Fruit fly (Drosophila melanogaster) whole organism, pupa: ENCODE measurements around the gene CG42327.
A peak's percentile ranks its signal among the peaks of the same experiment; 100 is the strongest.

Experiments used
- CG10348 ChIP-seq: fragments of 200-800 bp; sonication (Bioruptor generic); IDR thresholded peaks from 2 replicates; pipeline ENCODE4 v1.3.6; 2022; ENCODE audit warnings: missing biosample characterization, missing genetic modification characterization
- CG12605 ChIP-seq: fragments of 200-800 bp; sonication (Bioruptor generic); IDR thresholded peaks from 2 replicates; pipeline ENCODE4 v1.3.6; 2022; ENCODE audit warnings: missing biosample characterization, missing genetic modification characterization
- CG13204 ChIP-seq: fragments of 200-800 bp; sonication (Bioruptor generic); optimal IDR thresholded peaks from 2 replicates; lab custom pipeline; 2018; ENCODE audit warnings: missing biosample characterization, mild to moderate bottlenecking, missing genetic modification characterization, moderate library complexity
- CG14655 ChIP-seq: fragments of 200-800 bp; sonication (Bioruptor generic); optimal IDR thresholded peaks from 3 replicates; lab custom pipeline; 2017; ENCODE audit warnings: mild to moderate bottlenecking, missing biosample characterization, missing genetic modification reagents, missing genetic modification characterization
- CG15710 ChIP-seq: fragments of 200-800 bp; sonication (Bioruptor generic); optimal IDR thresholded peaks from 2 replicates; lab custom pipeline; 2018; ENCODE audit warnings: missing biosample characterization, mild to moderate bottlenecking, missing genetic modification characterization, moderate library complexity
- CG17806 ChIP-seq: fragments of 200-800 bp; sonication (Bioruptor generic); optimal IDR thresholded peaks from 2 replicates; lab custom pipeline; 2018; ENCODE audit warnings: missing biosample characterization, mild to moderate bottlenecking, missing genetic modification characterization, moderate library complexity
- CG32121 ChIP-seq: fragments of 200-800 bp; sonication (Bioruptor generic); IDR thresholded peaks from 2 replicates; pipeline ENCODE4 v1.3.6; 2022; ENCODE audit warnings: missing biosample characterization, missing genetic modification characterization
- CG34367 ChIP-seq: fragments of 200-800 bp; sonication (Bioruptor generic); optimal IDR thresholded peaks from 2 replicates; lab custom pipeline; 2018; ENCODE audit warnings: missing biosample characterization, mild to moderate bottlenecking, missing genetic modification characterization
- CG4496 ChIP-seq: fragments of 200-800 bp; sonication (Bioruptor generic); IDR thresholded peaks from 3 replicates; pipeline ENCODE4 v1.3.6; 2022; ENCODE audit warnings: missing biosample characterization, missing genetic modification characterization
- CG8159 ChIP-seq: fragments of 200-800 bp; sonication (Bioruptor generic); optimal IDR thresholded peaks from 3 replicates; lab custom pipeline; 2018; ENCODE audit warnings: missing biosample characterization, mild to moderate bottlenecking, missing genetic modification characterization, moderate library complexity
- CG8301 ChIP-seq: fragments of 200-800 bp; sonication (Bioruptor generic); optimal IDR thresholded peaks from 2 replicates; lab custom pipeline; 2018; ENCODE audit warnings: missing biosample characterization, mild to moderate bottlenecking, missing genetic modification characterization
- CG9948 ChIP-seq: fragments of 200-800 bp; sonication (Bioruptor generic); optimal IDR thresholded peaks from 2 replicates; lab custom pipeline; 2018; ENCODE audit warnings: missing biosample characterization, mild to moderate bottlenecking, missing genetic modification characterization, moderate library complexity
- D1 ChIP-seq: fragments of 200-800 bp; sonication (Bioruptor generic); optimal IDR thresholded peaks from 2 replicates; lab custom pipeline; 2018; ENCODE audit warnings: missing biosample characterization, mild to moderate bottlenecking, missing genetic modification characterization, moderate library complexity
- EcR ChIP-seq: fragments of 200-800 bp; sonication (Bioruptor generic); optimal IDR thresholded peaks from 3 replicates; lab custom pipeline; 2019; ENCODE audit warnings: missing biosample characterization, missing genetic modification characterization, mild to moderate bottlenecking, moderate library complexity, missing genetic modification reagents
- Ets98B ChIP-seq: fragments of 200-800 bp; sonication (Bioruptor generic); IDR thresholded peaks from 2 replicates; pipeline ENCODE4 v1.3.6; 2022; ENCODE audit warnings: missing biosample characterization, missing genetic modification characterization
- Pif1A ChIP-seq: fragments of 200-800 bp; sonication (Bioruptor generic); optimal IDR thresholded peaks from 3 replicates; lab custom pipeline; 2016; ENCODE audit warnings: missing biosample characterization, missing genetic modification characterization
- Pif1B ChIP-seq: fragments of 200-800 bp; sonication (Bioruptor generic); optimal IDR thresholded peaks from 3 replicates; lab custom pipeline; 2016; ENCODE audit warnings: missing biosample characterization, missing genetic modification characterization
- Snoo ChIP-seq: fragments of 200-800 bp; sonication (Bioruptor generic); optimal IDR thresholded peaks from 3 replicates; lab custom pipeline; 2017; ENCODE audit warnings: missing biosample characterization, mild to moderate bottlenecking, missing genetic modification characterization, inconsistent platforms
- fd96Ca ChIP-seq: fragments of 200-800 bp; sonication (Bioruptor generic); IDR thresholded peaks from 3 replicates; pipeline ENCODE4 v1.3.6; 2022; ENCODE audit warnings: missing biosample characterization, missing genetic modification characterization
- gl ChIP-seq: fragments of 200-800 bp; sonication (Bioruptor generic); optimal IDR thresholded peaks from 2 replicates; lab custom pipeline; 2018; ENCODE audit warnings: missing biosample characterization, mild to moderate bottlenecking, missing genetic modification characterization
- rn ChIP-seq: fragments of 200-800 bp; sonication (Bioruptor generic); IDR thresholded peaks from 2 replicates; pipeline ENCODE4 v1.3.6; 2022; ENCODE audit warnings: missing biosample characterization, missing genetic modification characterization

CG42327 gene

dm6 chr3R:11655873-11656374 lies at the start of gene CG42327:
TSS of gene CG42327 (plus strand) at chr3R:11656149.
- TF ChIP-seq Ets98B (GFP tag; lab: Robert Waterston, UW) (peak; percentile 98), CG12605 (GFP tag; lab: Robert Waterston, UW) (peak; percentile 97), gl (tag; lab: Kevin White, UChicago) (peak; percentile 80), CG13204 (peak; percentile 70), Pif1A (peak; percentile 95), CG32121 (GFP tag; lab: Robert Waterston, UW) (peak; percentile 98), CG34367 (tag; lab: Kevin White, UChicago) (peak; percentile 91), fd96Ca (peak; percentile 97), EcR (GFP tag; lab: Kevin White, UChicago) (peak; percentile 11), CG17806 (tag; lab: Kevin White, UChicago) (peak; percentile 95), CG15710 (tag; lab: Kevin White, UChicago) (peak; percentile 85), D1 (peak; percentile 88), CG4496 (GFP tag; lab: Robert Waterston, UW) (peak; percentile 98), CG14655 (GFP tag; lab: Kevin White, UChicago) (peak; percentile 97), CG8159 (peak; percentile 91), Snoo (peak; percentile 93), CG8301 (tag; lab: Kevin White, UChicago) (peak; percentile 96), CG10348 (GFP tag; lab: Robert Waterston, UW) (peak; percentile 63), rn (GFP tag; lab: Robert Waterston, UW) (peak; percentile 89), CG9948 (peak; percentile 92), Pif1B (GFP tag; lab: Kevin White, UChicago) (peak; percentile 97)

dm6 chr3R:11606679-11607078 lies 49.3 kb upstream of the CG42327 start:
- TF ChIP-seq Pif1B (GFP tag; lab: Kevin White, UChicago) (no peak), CG15710 (tag; lab: Kevin White, UChicago) (no peak), CG8301 (tag; lab: Kevin White, UChicago) (peak; percentile 38), CG4496 (GFP tag; lab: Robert Waterston, UW) (peak; percentile 48; the same call in 1 of the 3 replicates), gl (tag; lab: Kevin White, UChicago) (no peak), Pif1A (no peak), CG12605 (GFP tag; lab: Robert Waterston, UW) (no peak), fd96Ca (peak; percentile 76), D1 (no peak), CG10348 (GFP tag; lab: Robert Waterston, UW) (no peak), CG9948 (peak; percentile 10), rn (GFP tag; lab: Robert Waterston, UW) (no peak), CG17806 (tag; lab: Kevin White, UChicago) (no peak), Snoo (no peak), CG8159 (no peak), CG34367 (tag; lab: Kevin White, UChicago) (no peak), Ets98B (GFP tag; lab: Robert Waterston, UW) (no peak), CG32121 (GFP tag; lab: Robert Waterston, UW) (peak; percentile 40; the same call in 1 of the 2 replicates), EcR (GFP tag; lab: Kevin White, UChicago) (no peak), CG14655 (GFP tag; lab: Kevin White, UChicago) (peak; percentile 68)

dm6 chr3R:11612467-11612866 lies 43.5 kb upstream of the CG42327 start:
- no peak for TF ChIP-seq fd96Ca
- TF ChIP-seq CG8301 (tag; lab: Kevin White, UChicago) = peak; percentile 14
- TF ChIP-seq CG13204 = no peak
- no peak for TF ChIP-seq Ets98B (GFP tag; lab: Robert Waterston, UW)
- TF ChIP-seq CG14655 (GFP tag; lab: Kevin White, UChicago) = peak; percentile 5
- TF ChIP-seq CG32121 (GFP tag; lab: Robert Waterston, UW) = no peak
- no peak for TF ChIP-seq CG8159
- TF ChIP-seq gl (tag; lab: Kevin White, UChicago) = no peak
- TF ChIP-seq CG34367 (tag; lab: Kevin White, UChicago) = no peak

- TF ChIP-seq Snoo (peak; percentile 42), fd96Ca (no peak), Pif1B (GFP tag; lab: Kevin White, UChicago) (no peak), D1 (peak; percentile 35), CG15710 (tag; lab: Kevin White, UChicago) (peak; percentile 30)
Measured at dm6 chr3R:11613252-11614036, 42.5 kb upstream of the CG42327 start.

dm6 chr3R:11614107-11614506 lies 41.8 kb upstream of the CG42327 start:
- no peak for TF ChIP-seq fd96Ca
- 0 out of 3 replicates have a peak, but pooled peaks have one; percentile 12 for TF ChIP-seq CG4496 (GFP tag; lab: Robert Waterston, UW)
- no peak for TF ChIP-seq CG8301 (tag; lab: Kevin White, UChicago)
- TF ChIP-seq CG13204 = peak; percentile 24
- TF ChIP-seq CG32121 (GFP tag; lab: Robert Waterston, UW) = no peak
- no peak for TF ChIP-seq Ets98B (GFP tag; lab: Robert Waterston, UW)
- no peak for TF ChIP-seq D1
- TF ChIP-seq EcR (GFP tag; lab: Kevin White, UChicago) = peak; percentile 89
- TF ChIP-seq rn (GFP tag; lab: Robert Waterston, UW) = no peak
- TF ChIP-seq CG34367 (tag; lab: Kevin White, UChicago) = no peak
- TF ChIP-seq Pif1A = no peak
- no peak for TF ChIP-seq CG17806 (tag; lab: Kevin White, UChicago)
- no peak for TF ChIP-seq CG15710 (tag; lab: Kevin White, UChicago)
- no peak for TF ChIP-seq gl (tag; lab: Kevin White, UChicago)
- no peak for TF ChIP-seq CG9948
